Fruit fly (Drosophila melanogaster): ENCODE measurements around the gene Rev1.

Gene Rev1

DNA sequence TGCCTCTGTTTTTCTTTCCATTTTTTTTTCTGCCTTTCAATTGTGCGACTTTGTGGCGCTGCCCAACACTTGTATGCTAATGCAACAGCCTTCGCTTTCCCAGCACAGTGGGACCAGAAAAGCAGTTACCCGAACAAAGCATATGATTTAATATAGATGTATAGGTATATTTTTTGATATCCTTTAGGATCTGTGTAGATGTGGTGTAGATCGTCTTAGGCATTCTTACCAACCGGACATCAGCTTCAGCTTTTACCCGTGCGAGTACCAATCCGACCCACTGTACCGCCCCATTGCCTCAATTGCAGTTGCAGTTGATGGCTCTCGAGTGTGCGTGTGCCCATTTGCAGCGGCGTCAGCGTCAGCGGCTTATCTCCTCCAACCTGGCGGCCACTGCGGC, 17.7 kb upstream of the Rev1 start (continued):
- TF ChIP-seq CG12391 (tag; optimal IDR thresholded peaks at IDR 0.05) (peak; percentile 60), sc (optimal IDR thresholded peaks at IDR 0.05) (no peak), sc (GFP tag; optimal IDR thresholded peaks at IDR 0.05) (peak; percentile 67), insv (GFP tag; optimal IDR thresholded peaks at IDR 0.05) (no peak), run (tag; optimal IDR thresholded peaks at IDR 0.05) (peak; percentile 9), CG13775 (GFP tag; optimal IDR thresholded peaks at IDR 0.05) (peak; percentile 34), Opbp (GFP tag; IDR thresholded peaks at IDR 0.05; ENCODE audit: partially characterized antibody) (no peak), chinmo (GFP tag; IDR thresholded peaks at IDR 0.05; ENCODE audit: partially characterized antibody) (no peak), gcm (GFP tag; optimal IDR thresholded peaks at IDR 0.05) (peak; percentile 45), crp (GFP tag; optimal IDR thresholded peaks at IDR 0.05) (peak in 1 of 2 experiments; percentile 19), CG1024 (GFP tag; IDR thresholded peaks at IDR 0.05) (peak; percentile 46; the same call in 1 of the 2 replicates), Meics (GFP tag; optimal IDR thresholded peaks at IDR 0.05) (peak; percentile 15), CG5953 (GFP tag; IDR thresholded peaks at IDR 0.05) (peak; percentile 57; the same call in 1 of the 2 replicates), CG6813 (GFP tag; optimal IDR thresholded peaks at IDR 0.05) (peak; percentile 50), CG14050 (GFP tag; IDR thresholded peaks at IDR 0.05) (peak; percentile 50; the same call in 2 of the 3 replicates), D19B (GFP tag; optimal IDR thresholded peaks at IDR 0.05) (no peak), CG3065 (GFP tag; optimal IDR thresholded peaks at IDR 0.05) (peak; percentile 45), chif (GFP tag; optimal IDR thresholded peaks at IDR 0.05) (peak; percentile 70 to 73), psq (GFP tag; optimal IDR thresholded peaks at IDR 0.05) (no peak), tin (GFP tag; optimal IDR thresholded peaks at IDR 0.05) (peak; percentile 65), nau (GFP tag; optimal IDR thresholded peaks at IDR 0.05) (peak; percentile 57), pum (GFP tag; optimal IDR thresholded peaks at IDR 0.05) (peak; percentile 54), BtbVII (GFP tag; optimal IDR thresholded peaks at IDR 0.05) (peak; percentile 21), danr (GFP tag; IDR thresholded peaks at IDR 0.05) (no peak), CG1602 (GFP tag; optimal IDR thresholded peaks at IDR 0.05) (peak; percentile 53), ssp (GFP tag; IDR thresholded peaks at IDR 0.05) (peak; percentile 50; the same call in 1 of the 2 replicates), Lhr (GFP tag; optimal IDR thresholded peaks at IDR 0.05) (peak; percentile 43), CG31365 (tag; optimal IDR thresholded peaks at IDR 0.05) (no peak), TFAM (GFP tag; optimal IDR thresholded peaks at IDR 0.05) (no peak), wor (GFP tag; IDR thresholded peaks at IDR 0.05) (peak; percentile 59), CG8765 (GFP tag; IDR thresholded peaks at IDR 0.05) (peak; percentile 44; the same call in 1 of the 2 replicates), salm (tag; optimal IDR thresholded peaks at IDR 0.05) (peak; percentile 59), CG6654 (GFP tag; optimal IDR thresholded peaks at IDR 0.05) (peak; percentile 24), slbo (GFP tag; IDR thresholded peaks at IDR 0.05) (peak; percentile 54), cato (GFP tag; optimal IDR thresholded peaks at IDR 0.05; ENCODE audit: borderline replicate concordance) (peak; percentile 48), CG15514 (GFP tag; optimal IDR thresholded peaks at IDR 0.05) (no peak), jigr1 (GFP tag; IDR thresholded peaks at IDR 0.05) (0 out of 3 replicates have a peak, but pooled peaks have one; percentile 16), stwl (tag; optimal IDR thresholded peaks at IDR 0.05) (peak; percentile 14), gem (tag; optimal IDR thresholded peaks at IDR 0.05) (peak; percentile 82), jumu (GFP tag; optimal IDR thresholded peaks at IDR 0.05) (peak; percentile 31), hb (GFP tag; IDR thresholded peaks at IDR 0.05; ENCODE audit: partially characterized antibody) (no peak), CG5245 (GFP tag; optimal IDR thresholded peaks at IDR 0.05) (peak; percentile 65), Sry-δ (GFP tag; optimal IDR thresholded peaks at IDR 0.05) (no peak), cg (GFP tag; optimal IDR thresholded peaks at IDR 0.05) (no peak), CG6854 (GFP tag; optimal IDR thresholded peaks at IDR 0.05) (no peak), toy (GFP tag; IDR thresholded peaks at IDR 0.05) (no peak), CG17186 (GFP tag; optimal IDR thresholded peaks at IDR 0.05) (peak; percentile 6), Ravus (GFP tag; IDR thresholded peaks at IDR 0.05) (peak; percentile 26), lilli (GFP tag; optimal IDR thresholded peaks at IDR 0.05) (peak; percentile 64), p53 (GFP tag; optimal IDR thresholded peaks at IDR 0.05) (no peak)
